Comparison of ENCODE assay signal across 7 worm cellular contexts in the genomic region with DNA sequence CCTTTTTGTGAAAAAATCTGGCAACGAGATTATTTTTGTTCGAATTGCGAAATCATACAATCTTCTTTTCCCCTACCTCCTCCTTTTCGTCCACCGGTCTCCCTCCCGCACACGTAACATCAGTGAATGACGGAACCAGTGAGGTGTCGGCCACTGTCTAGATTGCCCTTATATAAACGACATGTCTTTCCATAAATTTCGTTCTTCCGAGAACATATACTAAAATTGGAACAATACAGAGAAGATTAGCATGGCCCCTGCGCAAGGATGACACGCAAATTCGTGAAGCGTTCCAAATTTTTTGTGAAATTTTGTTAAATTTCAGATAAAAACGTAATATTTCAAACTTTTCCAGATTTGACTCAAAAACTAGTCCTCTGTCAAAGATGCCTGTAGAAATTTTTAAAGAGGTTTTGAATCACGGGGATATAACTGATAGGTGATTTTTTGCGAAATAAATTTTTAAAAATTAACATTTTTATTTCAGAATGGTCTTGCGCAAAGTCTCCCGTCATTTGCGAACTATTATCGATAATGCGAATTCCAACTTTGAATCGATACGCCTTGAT.
A peak's percentile ranks its signal among the peaks of the same experiment; 100 is the strongest.
TF ChIP-seq lines count a peak whose summit lies in the region.

No protein-coding gene starts in this region.

TF ChIP-seq in whole organism, L1 larva, 84 proteins besides CTCF, POLR2A, EP300 and RAD21 (continues in another document):
- TF ChIP-seq grh-1 (GFP tag; IDR thresholded peaks at IDR 0.05; lab: Robert Waterston, UW) = 0 out of 2 replicates have a peak, but pooled peaks have one; percentile 28
- no peak for TF ChIP-seq unc-30 (tag; optimal IDR thresholded peaks at IDR 0.05; lab: Kevin White, UChicago)
- peak in 1 of 2 experiments; percentile 2 for TF ChIP-seq lin-35 (GFP tag; optimal IDR thresholded peaks at IDR 0.05; lab: Kevin White, UChicago)
- no peak for TF ChIP-seq nhr-28 (tag; optimal IDR thresholded peaks at IDR 0.05; lab: Kevin White, UChicago)
- TF ChIP-seq ces-1 (GFP tag; optimal IDR thresholded peaks at IDR 0.05; lab: Kevin White, UChicago) = no peak
- TF ChIP-seq dsc-1 (tag; optimal IDR thresholded peaks at IDR 0.05; lab: Kevin White, UChicago) = no peak
- TF ChIP-seq unc-130 (tag; optimal IDR thresholded peaks at IDR 0.05; lab: Kevin White, UChicago) = no peak
- no peak for TF ChIP-seq hlh-4 (tag; optimal IDR thresholded peaks at IDR 0.05; lab: Kevin White, UChicago)
- peak; percentile 62 for TF ChIP-seq nhr-90 (tag; optimal IDR thresholded peaks at IDR 0.05; lab: Kevin White, UChicago; ENCODE audit: poor library complexity)
- TF ChIP-seq sup-37 (GFP tag; optimal IDR thresholded peaks at IDR 0.05; lab: Kevin White, UChicago) = no peak
- TF ChIP-seq nhr-20 (tag; optimal IDR thresholded peaks at IDR 0.05; lab: Kevin White, UChicago) = peak; percentile 8
- no peak for TF ChIP-seq ceh-88 (GFP tag; IDR thresholded peaks at IDR 0.05; lab: Robert Waterston, UW)

TF ChIP-seq in whole organism, L2 larva, 48 proteins besides CTCF, POLR2A, EP300 and RAD21 (continues in another document):
- TF ChIP-seq nhr-23 (tag; optimal IDR thresholded peaks at IDR 0.05; lab: Kevin White, UChicago) = no peak
- TF ChIP-seq sma-9 (GFP tag; optimal IDR thresholded peaks at IDR 0.05; lab: Kevin White, UChicago) = peak; percentile 8
- TF ChIP-seq sma-9 (tag; optimal IDR thresholded peaks at IDR 0.05; lab: Kevin White, UChicago) = no peak
- TF ChIP-seq snpc-4 (tag; optimal IDR thresholded peaks at IDR 0.05; lab: Kevin White, UChicago) = peak; percentile 92
- TF ChIP-seq mab-5 (tag; optimal IDR thresholded peaks at IDR 0.05; lab: Kevin White, UChicago) = no peak
- no peak for TF ChIP-seq nhr-237 (tag; optimal IDR thresholded peaks at IDR 0.05; lab: Kevin White, UChicago)
- no peak for TF ChIP-seq nhr-11 (tag; optimal IDR thresholded peaks at IDR 0.05; lab: Kevin White, UChicago)
- peak; percentile 67 for TF ChIP-seq sma-3 (GFP tag; optimal IDR thresholded peaks at IDR 0.05; lab: Kevin White, UChicago)
- no peak for TF ChIP-seq C34F6.9 (tag; optimal IDR thresholded peaks at IDR 0.05; lab: Kevin White, UChicago)
- no peak for TF ChIP-seq zag-1 (tag; optimal IDR thresholded peaks at IDR 0.05; lab: Kevin White, UChicago)
- no peak for TF ChIP-seq mdl-1 (tag; optimal IDR thresholded peaks at IDR 0.05; lab: Kevin White, UChicago)
- peak; percentile 39 for TF ChIP-seq gmeb-1 (tag; optimal IDR thresholded peaks at IDR 0.05; lab: Kevin White, UChicago)
- TF ChIP-seq unc-62 (GFP tag; optimal IDR thresholded peaks at IDR 0.05; lab: Kevin White, UChicago) = no peak

TF ChIP-seq in whole organism, L3 larva, 47 proteins besides CTCF, POLR2A, EP300 and RAD21 (continues in another document):
- TF ChIP-seq nhr-43 (tag; optimal IDR thresholded peaks at IDR 0.05; lab: Kevin White, UChicago; ENCODE audit: poor library complexity, severe bottlenecking) = peak; percentile 65
- TF ChIP-seq nhr-25 (tag; optimal IDR thresholded peaks at IDR 0.05; lab: Kevin White, UChicago) = peak; percentile 24
- no peak for TF ChIP-seq mml-1 (tag; optimal IDR thresholded peaks at IDR 0.05; lab: Kevin White, UChicago)
- TF ChIP-seq skn-1 (tag; optimal IDR thresholded peaks at IDR 0.05; lab: Kevin White, UChicago) = no peak
- no peak for TF ChIP-seq zag-1 (tag; optimal IDR thresholded peaks at IDR 0.05; lab: Kevin White, UChicago)
- no peak for TF ChIP-seq nhr-76 (tag; optimal IDR thresholded peaks at IDR 0.05; lab: Kevin White, UChicago)
- peak; percentile 95 for TF ChIP-seq snpc-4 (tag; optimal IDR thresholded peaks at IDR 0.05; lab: Kevin White, UChicago)
- no peak for TF ChIP-seq ceh-82 (tag; optimal IDR thresholded peaks at IDR 0.05; lab: Kevin White, UChicago)
- no peak for TF ChIP-seq fkh-2 (tag; optimal IDR thresholded peaks at IDR 0.05; lab: Kevin White, UChicago)
- no peak for TF ChIP-seq fos-1 (tag; optimal IDR thresholded peaks at IDR 0.05; lab: Kevin White, UChicago)
- TF ChIP-seq egl-27 (tag; optimal IDR thresholded peaks at IDR 0.05; lab: Kevin White, UChicago) = no peak
- TF ChIP-seq elt-2 (tag; optimal IDR thresholded peaks at IDR 0.05; lab: Kevin White, UChicago) = peak; percentile 4

TF ChIP-seq in whole organism, L4 larva, 104 proteins besides CTCF, POLR2A, EP300 and RAD21 (continues in another document):
- TF ChIP-seq T20F7.1 (GFP tag; optimal IDR thresholded peaks at IDR 0.05; lab: Kevin White, UChicago) (no peak), nhr-237 (tag; optimal IDR thresholded peaks at IDR 0.05; lab: Kevin White, UChicago) (no peak), daf-16 (GFP tag; optimal IDR thresholded peaks at IDR 0.05; lab: Kevin White, UChicago) (peak in 1 of 2 experiments; percentile 56), daf-16 (tag; optimal IDR thresholded peaks at IDR 0.05; lab: Kevin White, UChicago) (peak; percentile 48), R02D3.7 (tag; optimal IDR thresholded peaks at IDR 0.05; lab: Kevin White, UChicago) (no peak), mes-2 (tag; optimal IDR thresholded peaks at IDR 0.05; lab: Kevin White, UChicago; ENCODE audit: poor library complexity, severe bottlenecking) (no peak), nhr-102 (tag; optimal IDR thresholded peaks at IDR 0.05; lab: Kevin White, UChicago) (peak; percentile 60), ZK337.2 (GFP tag; IDR thresholded peaks at IDR 0.05; lab: Robert Waterston, UW) (0 out of 2 replicates have a peak, but pooled peaks have one; percentile 59), hlh-11 (tag; optimal IDR thresholded peaks at IDR 0.05; lab: Kevin White, UChicago) (no peak), snpc-1.2 (GFP tag; IDR thresholded peaks at IDR 0.05; lab: Robert Waterston, UW) (peak; percentile 98), ztf-7 (tag; optimal IDR thresholded peaks at IDR 0.05; lab: Kevin White, UChicago) (peak; percentile 41), attf-4 (tag; optimal IDR thresholded peaks at IDR 0.05; lab: Kevin White, UChicago) (no peak)

TF ChIP-seq in whole organism, early embryonic, 17 proteins besides CTCF, POLR2A, EP300 and RAD21:
- TF ChIP-seq B0310.2 (tag; optimal IDR thresholded peaks at IDR 0.05; lab: Kevin White, UChicago) = no peak
- TF ChIP-seq tbx-11 (GFP tag; IDR thresholded peaks at IDR 0.05; lab: Robert Waterston, UW) = 0 out of 2 replicates have a peak, but pooled peaks have one; percentile 16
- peak; percentile 6 for TF ChIP-seq ceh-13 (GFP tag; optimal IDR thresholded peaks at IDR 0.05; lab: Kevin White, UChicago)
- peak; percentile 39; the same call in 1 of the 2 replicates for TF ChIP-seq flt-1 (GFP tag; IDR thresholded peaks at IDR 0.05; lab: Robert Waterston, UW)
- TF ChIP-seq ceh-36 (tag; optimal IDR thresholded peaks at IDR 0.05; lab: Kevin White, UChicago) = no peak
- no peak for TF ChIP-seq hnd-1 (tag; optimal IDR thresholded peaks at IDR 0.05; lab: Kevin White, UChicago)
- no peak for TF ChIP-seq scrt-1 (GFP tag; IDR thresholded peaks at IDR 0.05; lab: Robert Waterston, UW)
- TF ChIP-seq pes-1 (GFP tag; IDR thresholded peaks at IDR 0.05; lab: Robert Waterston, UW) = peak; percentile 63; the same call in 1 of the 2 replicates
- no peak for TF ChIP-seq sea-1 (GFP tag; conservative IDR thresholded peaks at IDR 0.05; lab: Robert Waterston, UW)
- TF ChIP-seq F13C5.2 (tag; optimal IDR thresholded peaks at IDR 0.05; lab: Kevin White, UChicago) = no peak
- no peak for TF ChIP-seq tra-4 (tag; optimal IDR thresholded peaks at IDR 0.05; lab: Kevin White, UChicago)
TF ChIP-seq in whole organism, early embryonic: peak in this region for 4.

TF ChIP-seq in whole organism, late embryonic, 69 proteins besides CTCF, POLR2A, EP300 and RAD21:
- TF ChIP-seq pag-3 (tag; optimal IDR thresholded peaks at IDR 0.05; lab: Kevin White, UChicago; ENCODE audit: borderline replicate concordance) (no peak), elt-2 (tag; optimal IDR thresholded peaks at IDR 0.05; lab: Kevin White, UChicago) (peak; percentile 33)

TF ChIP-seq in whole organism, young adult, 124 proteins besides CTCF, POLR2A, EP300 and RAD21 (continues in another document):
- TF ChIP-seq lir-1 (GFP tag; conservative IDR thresholded peaks at IDR 0.05; lab: Robert Waterston, UW) (no peak), let-607 (tag; optimal IDR thresholded peaks at IDR 0.05; lab: Kevin White, UChicago) (peak in 1 of 2 experiments; percentile 39), ccch-3 (GFP tag; optimal IDR thresholded peaks at IDR 0.05; lab: Kevin White, UChicago) (no peak), madf-3 (GFP tag; IDR thresholded peaks at IDR 0.05; lab: Robert Waterston, UW) (no peak), nhr-90 (tag; optimal IDR thresholded peaks at IDR 0.05; lab: Kevin White, UChicago) (peak; percentile 31), snpc-3.4 (tag; optimal IDR thresholded peaks at IDR 0.05; lab: Kevin White, UChicago) (peak; percentile 90), die-1 (tag; optimal IDR thresholded peaks at IDR 0.05; lab: Kevin White, UChicago) (peak; percentile 73), attf-6 (GFP tag; IDR thresholded peaks at IDR 0.05; lab: Robert Waterston, UW) (peak; percentile 89), B0035.1 (tag; optimal IDR thresholded peaks at IDR 0.05; lab: Kevin White, UChicago) (no peak), rcor-1 (GFP tag; IDR thresholded peaks at IDR 0.05; lab: Robert Waterston, UW) (no peak; the same call in none of the 2 replicates), lsy-27 (tag; optimal IDR thresholded peaks at IDR 0.05; lab: Kevin White, UChicago; ENCODE audit: borderline replicate concordance, insufficient read depth) (no peak), unc-62 (GFP tag; optimal IDR thresholded peaks at IDR 0.05; lab: Kevin White, UChicago) (no peak), attf-5 (GFP tag; optimal IDR thresholded peaks at IDR 0.05; lab: Kevin White, UChicago) (no peak), aptf-3 (GFP tag; IDR thresholded peaks at IDR 0.05; lab: Robert Waterston, UW) (0 out of 2 replicates have a peak, but pooled peaks have one; percentile 57), zfh-2 (GFP tag; conservative IDR thresholded peaks at IDR 0.05; lab: Robert Waterston, UW) (no peak), rec-8 (tag; optimal IDR thresholded peaks at IDR 0.05; lab: Kevin White, UChicago) (no peak), B0261.1 (tag; optimal IDR thresholded peaks at IDR 0.05; lab: Kevin White, UChicago) (peak; percentile 61), lin-35 (GFP tag; optimal IDR thresholded peaks at IDR 0.05; lab: Kevin White, UChicago) (no peak), mxl-1 (tag; optimal IDR thresholded peaks at IDR 0.05; lab: Kevin White, UChicago) (peak; percentile 30), T07F8.4 (tag; optimal IDR thresholded peaks at IDR 0.05; lab: Kevin White, UChicago) (peak; percentile 45), akir-1 (GFP tag; optimal IDR thresholded peaks at IDR 0.05; lab: Kevin White, UChicago) (no peak), C06A6.2 (GFP tag; conservative IDR thresholded peaks at IDR 0.05; lab: Robert Waterston, UW) (no peak), mel-28 (tag; optimal IDR thresholded peaks at IDR 0.05; lab: Kevin White, UChicago; ENCODE audit: borderline replicate concordance) (no peak), ztf-18 (tag; optimal IDR thresholded peaks at IDR 0.05; lab: Kevin White, UChicago) (peak; percentile 69), nfya-2 (GFP tag; IDR thresholded peaks at IDR 0.05; lab: Robert Waterston, UW) (no peak), rpc-1 (optimal IDR thresholded peaks at IDR 0.05; lab: Kevin White, UChicago) (peak; percentile 85), rpc-1 (tag; optimal IDR thresholded peaks at IDR 0.05; lab: Kevin White, UChicago) (peak; percentile 84)
